Fruit fly (Drosophila melanogaster): Measurements from ENCODE around the gene CG7049.

Gene CG7049

dm6 chr3L:165981-166788 is 9.8 kb downstream of the CG7049 start (continued):
- peak; percentile 29 for TF ChIP-seq acj6 (GFP tag; optimal IDR thresholded peaks at IDR 0.05)
- TF ChIP-seq CG8119 (GFP tag; IDR thresholded peaks at IDR 0.05) = peak; percentile 54; the same call in 1 of the 3 replicates
- peak; percentile 55 for TF ChIP-seq Sox102F (GFP tag; optimal IDR thresholded peaks at IDR 0.05)
- peak; percentile 34 for TF ChIP-seq CG10669 (GFP tag; optimal IDR thresholded peaks at IDR 0.05)
- TF ChIP-seq achi (GFP tag; optimal IDR thresholded peaks at IDR 0.05) = peak; percentile 34
- no peak for TF ChIP-seq CG11762 (GFP tag; optimal IDR thresholded peaks at IDR 0.05; ENCODE audit: insufficient read depth)
- TF ChIP-seq salr (GFP tag; optimal IDR thresholded peaks at IDR 0.05) = peak in 1 of 2 experiments; percentile 23
- peak; percentile 0 for TF ChIP-seq dac (GFP tag; optimal IDR thresholded peaks at IDR 0.05)
- no peak for TF ChIP-seq Eip93F (GFP tag; optimal IDR thresholded peaks at IDR 0.05)
- no peak; the same call in 1 of the 2 replicates for TF ChIP-seq CG11294 (GFP tag; IDR thresholded peaks at IDR 0.05)
- TF ChIP-seq Eip78C (GFP tag) = peak; percentile 91
- TF ChIP-seq fkh (GFP tag; optimal IDR thresholded peaks at IDR 0.05) = peak; percentile 64
- TF ChIP-seq spab (GFP tag; optimal IDR thresholded peaks at IDR 0.05) = no peak
- TF ChIP-seq Eip75B (GFP tag; optimal IDR thresholded peaks at IDR 0.05) = peak; percentile 63
- peak; percentile 26 for TF ChIP-seq fd59A (GFP tag; optimal IDR thresholded peaks at IDR 0.05)
- TF ChIP-seq CG7368 (GFP tag; optimal IDR thresholded peaks at IDR 0.05) = peak; percentile 46
- peak; percentile 54 for TF ChIP-seq Met (GFP tag; optimal IDR thresholded peaks at IDR 0.05)
- TF ChIP-seq Ets96B (tag; optimal IDR thresholded peaks at IDR 0.05) = peak; percentile 45
- TF ChIP-seq Hr4 (GFP tag; optimal IDR thresholded peaks at IDR 0.05) = peak; percentile 66

- no peak for TF ChIP-seq CG8319 (GFP tag; optimal IDR thresholded peaks at IDR 0.05)
- TF ChIP-seq cyc (GFP tag; optimal IDR thresholded peaks at IDR 0.05) = no peak
- no peak for TF ChIP-seq CG4318 (GFP tag; optimal IDR thresholded peaks at IDR 0.05)
- TF ChIP-seq pdm3 (GFP tag; optimal IDR thresholded peaks at IDR 0.05) = no peak
- TF ChIP-seq esn (GFP tag; optimal IDR thresholded peaks at IDR 0.05) = no peak
- no peak for TF ChIP-seq CG3919 (GFP tag; optimal IDR thresholded peaks at IDR 0.05)
- no peak for TF ChIP-seq Blimp-1 (GFP tag; optimal IDR thresholded peaks at IDR 0.05)
Observed at dm6 chr3L:161833-162587, 14.0 kb downstream of the CG7049 start.

- TF ChIP-seq Eip78C (GFP tag) = peak; percentile 51
- TF ChIP-seq Lpt (GFP tag; optimal IDR thresholded peaks at IDR 0.05) = no peak
- no peak for TF ChIP-seq spab (GFP tag; optimal IDR thresholded peaks at IDR 0.05)
- TF ChIP-seq Sox102F (GFP tag; optimal IDR thresholded peaks at IDR 0.05) = peak; percentile 8
- TF ChIP-seq eg (GFP tag; IDR thresholded peaks at IDR 0.05) = no peak; the same call in 2 of the 3 replicates
- peak; percentile 42 for TF ChIP-seq CG6854 (GFP tag; optimal IDR thresholded peaks at IDR 0.05)
- no peak for TF ChIP-seq Sox15 (GFP tag; optimal IDR thresholded peaks at IDR 0.05)
- no peak for TF ChIP-seq CG6808 (GFP tag; optimal IDR thresholded peaks at IDR 0.05)
- peak; percentile 22; the same call in 1 of the 2 replicates for TF ChIP-seq CG15336 (GFP tag; IDR thresholded peaks at IDR 0.05)
- peak; percentile 21 for TF ChIP-seq Blimp-1 (GFP tag; optimal IDR thresholded peaks at IDR 0.05)
- TF ChIP-seq svp (GFP tag) = peak; percentile 75
- TF ChIP-seq dsx (GFP tag; optimal IDR thresholded peaks at IDR 0.05; ENCODE audit: poor library complexity, severe bottlenecking) = peak; percentile 44
- no peak for TF ChIP-seq dac (GFP tag; optimal IDR thresholded peaks at IDR 0.05)
- TF ChIP-seq CG11294 (GFP tag; IDR thresholded peaks at IDR 0.05) = no peak
- peak; percentile 42; the same call in 2 of the 3 replicates for TF ChIP-seq CG8119 (GFP tag; IDR thresholded peaks at IDR 0.05)
- peak; percentile 24 for TF ChIP-seq fkh (GFP tag; optimal IDR thresholded peaks at IDR 0.05)
- no peak for TF ChIP-seq Met (GFP tag; optimal IDR thresholded peaks at IDR 0.05)
- no peak for TF ChIP-seq CG32006 (GFP tag; optimal IDR thresholded peaks at IDR 0.05)
- TF ChIP-seq CG11902 (GFP tag; optimal IDR thresholded peaks at IDR 0.05) = no peak
- no peak for TF ChIP-seq Gug (GFP tag; IDR thresholded peaks at IDR 0.05)
- TF ChIP-seq CG10669 (GFP tag; optimal IDR thresholded peaks at IDR 0.05) = no peak
- no peak for TF ChIP-seq acj6 (GFP tag; optimal IDR thresholded peaks at IDR 0.05)
- peak; percentile 47 for TF ChIP-seq vri (GFP tag; optimal IDR thresholded peaks at IDR 0.05)
- TF ChIP-seq net (GFP tag; optimal IDR thresholded peaks at IDR 0.05) = peak; percentile 1
- TF ChIP-seq CG6792 (GFP tag; optimal IDR thresholded peaks at IDR 0.05) = no peak
- TF ChIP-seq CG3919 (GFP tag; optimal IDR thresholded peaks at IDR 0.05) = no peak
- peak in 1 of 2 experiments; percentile 14 for TF ChIP-seq ss (GFP tag; optimal IDR thresholded peaks at IDR 0.05)
Observed at dm6 chr3L:160446-161094, 15.5 kb downstream of the CG7049 start.

Data from whole organism, prepupa.